Worm (Caenorhabditis elegans) whole organism, L1 larva: ENCODE data around the gene C46F9.6.

Source experiments
- blmp-1 ChIP-seq: fragments of 150-350 bp; optimal IDR thresholded peaks from 2 replicates; lab custom pipeline; 2014; ENCODE audit warnings: missing biosample characterization, missing genetic modification characterization
- egl-27 ChIP-seq, 2 experiments: fragments of 150-350 bp in 1 of 2; sonication (generic microtip); optimal IDR thresholded peaks; 3 replicates each; lab custom pipeline; 2017 to 2018; ENCODE audit warnings: missing biosample characterization in 2 of 2, missing genetic modification characterization in 2 of 2, missing genetic modification reagents in 2 of 2
- elt-2 ChIP-seq: sonication (generic microtip); optimal IDR thresholded peaks from 2 replicates; lab custom pipeline; 2016; ENCODE audit warnings: missing genetic modification characterization, mild to moderate bottlenecking, inconsistent platforms, missing compliant biosample characterization, missing genetic modification reagents
- fkh-10 ChIP-seq: sonication (generic microtip); optimal IDR thresholded peaks from 2 replicates; lab custom pipeline; 2017; ENCODE audit warnings: missing biosample characterization, missing genetic modification reagents, missing genetic modification characterization
- fos-1 ChIP-seq: fragments of 150-350 bp; optimal IDR thresholded peaks from 2 replicates; lab custom pipeline; 2014; ENCODE audit warnings: missing biosample characterization, missing genetic modification characterization
- lin-39 ChIP-seq: fragments of 150-350 bp; optimal IDR thresholded peaks from 2 replicates; lab custom pipeline; 2014; ENCODE audit warnings: missing biosample characterization, missing genetic modification reagents, missing genetic modification characterization
- lsy-2 ChIP-seq, 2 experiments: fragments of 150-350 bp; optimal IDR thresholded peaks; 2 replicates each; lab custom pipeline; 2014; ENCODE audit warnings: missing biosample characterization in 2 of 2, missing genetic modification characterization in 2 of 2
- mdl-1 ChIP-seq, 2 experiments: fragments of 150-350 bp; optimal IDR thresholded peaks; 2 replicates each; lab custom pipeline; 2014 to 2017; ENCODE audit warnings: missing biosample characterization in 2 of 2, missing genetic modification characterization in 2 of 2, inconsistent platforms in 1 of 2
- pqm-1 ChIP-seq: sonication (generic microtip); optimal IDR thresholded peaks from 3 replicates; lab custom pipeline; 2017; ENCODE audit warnings: missing biosample characterization, missing genetic modification characterization
- snpc-4 ChIP-seq: fragments of 150-350 bp; optimal IDR thresholded peaks from 2 replicates; lab custom pipeline; 2014; ENCODE audit warnings: missing biosample characterization, missing genetic modification characterization
- unc-86 ChIP-seq: sonication (generic microtip); optimal IDR thresholded peaks from 2 replicates; lab custom pipeline; 2016; ENCODE audit warnings: missing genetic modification characterization, missing compliant biosample characterization
- vab-15 ChIP-seq: sonication (generic microtip); optimal IDR thresholded peaks from 2 replicates; lab custom pipeline; 2017; ENCODE audit warnings: missing genotype, mild to moderate bottlenecking, missing genetic modification characterization, missing compliant biosample characterization

ce11 chrII:1864278-1864677 lies 33.8 kb upstream of the C46F9.6 start, which contains the start of gene C16C4.17:
- no peak for TF ChIP-seq fkh-10 (GFP tag; lab: Kevin White, UChicago)
- no peak for TF ChIP-seq vab-15 (tag; lab: Kevin White, UChicago)
- no peak for TF ChIP-seq elt-2 (tag; lab: Kevin White, UChicago)
- TF ChIP-seq pqm-1 (tag; lab: Kevin White, UChicago), result no peak
- no peak for TF ChIP-seq snpc-4 (tag; lab: Kevin White, UChicago)
- TF ChIP-seq lsy-2 (tag; optimal IDR thresholded peaks at IDR 0.05; lab: Kevin White, UChicago), result no peak
- TF ChIP-seq lin-39 (tag; lab: Kevin White, UChicago), result no peak
- no peak for TF ChIP-seq fos-1 (tag; lab: Kevin White, UChicago)
- TF ChIP-seq egl-27 (tag; optimal IDR thresholded peaks at IDR 0.05; lab: Kevin White, UChicago), result no peak
- TF ChIP-seq blmp-1 (tag; lab: Kevin White, UChicago), result no peak
- TF ChIP-seq mdl-1 (tag; optimal IDR thresholded peaks at IDR 0.05; lab: Kevin White, UChicago), result no peak
- TF ChIP-seq unc-86 (tag; lab: Kevin White, UChicago), result no peak
